Fruit fly (Drosophila melanogaster) whole organism, embryonic: ENCODE measurements around the gene Alp13.

Experiments
- ATbp ChIP-seq: fragments of 200-800 bp; sonication (Bioruptor generic); optimal IDR thresholded peaks from 2 replicates; lab custom pipeline; 2017; ENCODE audit warnings: missing biosample characterization, mild to moderate bottlenecking, missing genetic modification characterization, missing genetic modification reagents
- Bgb ChIP-seq: fragments of 200-800 bp; sonication (Bioruptor generic); IDR thresholded peaks from 2 replicates; pipeline ENCODE4 v1.3.6; 2022; ENCODE audit warnings: missing biosample characterization, missing genetic modification characterization; ENCODE audit not compliant: partially characterized antibody
- C15 ChIP-seq: fragments of 200-800 bp; sonication (Bioruptor generic); IDR thresholded peaks from 3 replicates; pipeline ENCODE4 v1.3.6; 2022; ENCODE audit warnings: missing biosample characterization, missing genetic modification characterization
- CG10565 ChIP-seq: fragments of 200-800 bp; sonication (Bioruptor generic); optimal IDR thresholded peaks from 3 replicates; lab custom pipeline; 2016; ENCODE audit warnings: missing biosample characterization, mild to moderate bottlenecking, missing genetic modification characterization
- CG10654 ChIP-seq: fragments of 200-800 bp; sonication (Bioruptor generic); optimal IDR thresholded peaks from 2 replicates; lab custom pipeline; 2016; ENCODE audit warnings: missing biosample characterization, missing genetic modification characterization
- CG11085 ChIP-seq: fragments of 200-800 bp; sonication (Bioruptor generic); IDR thresholded peaks from 2 replicates; pipeline ENCODE4 v1.3.6; 2022; ENCODE audit warnings: missing biosample characterization, missing genetic modification characterization
- CG11696 ChIP-seq: fragments of 200-800 bp; sonication (Bioruptor generic); IDR thresholded peaks from 2 replicates; pipeline ENCODE4 v1.3.6; 2022; ENCODE audit warnings: missing biosample characterization, missing genetic modification characterization
- CG12769 ChIP-seq: fragments of 200-800 bp; sonication (Bioruptor generic); optimal IDR thresholded peaks from 2 replicates; lab custom pipeline; 2019; ENCODE audit warnings: missing biosample characterization, mild to moderate bottlenecking, missing genetic modification characterization, moderate library complexity
- CG15073 ChIP-seq: fragments of 200-800 bp; sonication (Bioruptor generic); optimal IDR thresholded peaks from 2 replicates; lab custom pipeline; 2016; ENCODE audit warnings: missing biosample characterization, missing genetic modification characterization
- CG15601 ChIP-seq: fragments of 200-800 bp; sonication (Bioruptor generic); optimal IDR thresholded peaks from 3 replicates; lab custom pipeline; 2019; ENCODE audit warnings: missing biosample characterization, mild to moderate bottlenecking, missing genetic modification characterization, moderate library complexity
- CG17361 ChIP-seq: fragments of 200-800 bp; sonication (Bioruptor generic); IDR thresholded peaks from 3 replicates; pipeline ENCODE4 v1.3.6; 2022; ENCODE audit warnings: missing biosample characterization, missing genetic modification characterization
- CG17385 ChIP-seq: fragments of 200-800 bp; sonication (Bioruptor generic); optimal IDR thresholded peaks from 3 replicates; lab custom pipeline; 2018; ENCODE audit warnings: missing biosample characterization, mild to moderate bottlenecking, missing genetic modification characterization
- CG17829 ChIP-seq: fragments of 200-800 bp; optimal IDR thresholded peaks from 2 replicates; lab custom pipeline; 2019; ENCODE audit warnings: missing biosample characterization, mild to moderate bottlenecking, missing genetic modification characterization, moderate library complexity
- CG18011 ChIP-seq: fragments of 200-800 bp; sonication (Bioruptor generic); optimal IDR thresholded peaks from 2 replicates; lab custom pipeline; 2017; ENCODE audit warnings: missing biosample characterization, missing genetic modification characterization, mild to moderate bottlenecking, moderate library complexity, missing genotype
- CG2712 ChIP-seq: fragments of 200-800 bp; optimal IDR thresholded peaks from 3 replicates; lab custom pipeline; 2019; ENCODE audit warnings: missing biosample characterization, mild to moderate bottlenecking, missing genetic modification characterization, moderate library complexity
- CG2875 ChIP-seq: fragments of 200-800 bp; sonication (Bioruptor generic); optimal IDR thresholded peaks from 2 replicates; lab custom pipeline; 2017; ENCODE audit warnings: missing biosample characterization, mild to moderate bottlenecking, missing genetic modification characterization, missing genetic modification reagents
- CG9727 ChIP-seq: fragments of 200-800 bp; sonication (Bioruptor generic); optimal IDR thresholded peaks from 3 replicates; lab custom pipeline; 2017; ENCODE audit warnings: missing biosample characterization, mild to moderate bottlenecking, missing genetic modification characterization
- CoRest ChIP-seq: fragments of 200-800 bp; sonication (Bioruptor generic); optimal IDR thresholded peaks from 3 replicates; lab custom pipeline; 2018; ENCODE audit warnings: missing biosample characterization, mild to moderate bottlenecking, missing genetic modification characterization, moderate library complexity
- Dfd ChIP-seq, 2 experiments: fragments of >200 bp; optimal IDR thresholded peaks; 2 replicates each; lab custom pipeline; 2017; ENCODE audit warnings: missing biosample characterization in 2 of 2, missing genetic modification characterization in 2 of 2
- Doc2 ChIP-seq: fragments of 200-800 bp; sonication (Bioruptor generic); IDR thresholded peaks from 2 replicates; pipeline ENCODE4 v1.3.6; 2022; ENCODE audit warnings: missing biosample characterization, missing genetic modification characterization
- Ets65A ChIP-seq: fragments of 200-800 bp; sonication (Bioruptor generic); peaks from one replicate; lab custom pipeline; 2016; ENCODE audit warnings: missing biosample characterization, missing genetic modification characterization
- HmgZ ChIP-seq: fragments of 200-800 bp; sonication (Bioruptor generic); optimal IDR thresholded peaks from 2 replicates; lab custom pipeline; 2018; ENCODE audit warnings: missing biosample characterization, mild to moderate bottlenecking, missing genetic modification characterization
- Hr51 ChIP-seq, 2 experiments: fragments of 200-800 bp; sonication (Bioruptor generic); optimal IDR thresholded peaks; 2 replicates in 1 of 2; 3 replicates in 1 of 2; lab custom pipeline; 2016 to 2018; ENCODE audit warnings: missing biosample characterization in 2 of 2, missing genetic modification characterization in 2 of 2, mild to moderate bottlenecking in 1 of 2, moderate library complexity in 1 of 2
- MBD-R2 ChIP-seq: fragments of 200-800 bp; sonication (Bioruptor generic); IDR thresholded peaks from 2 replicates; pipeline ENCODE4 v1.3.6; 2022; ENCODE audit warnings: missing biosample characterization, missing genetic modification characterization
- Med ChIP-seq: fragments of 200-800 bp; sonication (Bioruptor generic); peaks from one replicate; lab custom pipeline; 2016; ENCODE audit warnings: missing biosample characterization, missing genetic modification characterization, mild to moderate bottlenecking, inconsistent platforms, moderate library complexity
- Optix ChIP-seq: fragments of 200-800 bp; sonication (Bioruptor generic); IDR thresholded peaks from 3 replicates; pipeline ENCODE4 v1.3.6; 2022; ENCODE audit warnings: missing biosample characterization, missing genetic modification characterization
- Pdp1 ChIP-seq, 2 experiments: fragments of 200-800 bp; sonication (Bioruptor generic); optimal IDR thresholded peaks; 3 replicates each; lab custom pipeline; 2016; ENCODE audit warnings: missing biosample characterization in 2 of 2, missing genetic modification characterization in 2 of 2, mild to moderate bottlenecking in 1 of 2, moderate library complexity in 1 of 2
- Rx ChIP-seq: fragments of 200-800 bp; sonication (Bioruptor generic); IDR thresholded peaks from 2 replicates; pipeline ENCODE4 v1.3.6; 2022; ENCODE audit warnings: missing biosample characterization, missing genetic modification characterization
- Scr ChIP-seq: fragments of 200-800 bp; sonication (Bioruptor generic); IDR thresholded peaks from 2 replicates; pipeline ENCODE4 v1.3.6; 2022; ENCODE audit warnings: missing biosample characterization, missing genetic modification characterization; ENCODE audit not compliant: partially characterized antibody
- Sox102F ChIP-seq: fragments of 200-800 bp; sonication (Bioruptor generic); optimal IDR thresholded peaks from 2 replicates; lab custom pipeline; 2018; ENCODE audit warnings: missing biosample characterization, mild to moderate bottlenecking, missing genetic modification characterization, moderate library complexity
- Taf1 ChIP-seq: fragments of 200-800 bp; sonication (Bioruptor generic); IDR thresholded peaks from 2 replicates; pipeline ENCODE4 v1.3.6; 2022; ENCODE audit warnings: missing biosample characterization, missing genetic modification characterization
- Trl ChIP-seq, 3 experiments: fragments of >200 bp in 2 of 3; fragments of 200-800 bp in 1 of 3; sonication (Bioruptor generic) in 1 of 3; optimal IDR thresholded peaks; 2 replicates in 1 of 3; 3 replicates in 2 of 3; lab custom pipeline; 2016 to 2017; ENCODE audit warnings: missing biosample characterization in 1 of 3, missing genetic modification characterization in 1 of 3
- ap ChIP-seq: fragments of 200-800 bp; sonication (Bioruptor generic); IDR thresholded peaks from 2 replicates; pipeline ENCODE4 v1.3.6; 2022; ENCODE audit warnings: missing biosample characterization, missing genetic modification characterization
- az2 ChIP-seq: fragments of 200-800 bp; sonication (Bioruptor generic); optimal IDR thresholded peaks from 3 replicates; lab custom pipeline; 2016; ENCODE audit warnings: missing biosample characterization, missing genetic modification characterization
- dmrt99B ChIP-seq: fragments of 200-800 bp; sonication (Bioruptor generic); optimal IDR thresholded peaks from 2 replicates; lab custom pipeline; 2018; ENCODE audit warnings: missing biosample characterization, mild to moderate bottlenecking, missing genetic modification characterization, moderate library complexity
- dysf ChIP-seq: fragments of 200-800 bp; sonication (Bioruptor generic); IDR thresholded peaks from 3 replicates; pipeline ENCODE4 v1.3.6; 2022; ENCODE audit warnings: missing biosample characterization, missing genetic modification characterization
- eve ChIP-seq, 2 experiments: fragments of >200 bp; optimal IDR thresholded peaks; 2 replicates each; lab custom pipeline; 2017; ENCODE audit warnings: missing biosample characterization in 2 of 2, missing genetic modification characterization in 2 of 2
- fd3F ChIP-seq: fragments of 200-800 bp; sonication (Bioruptor generic); optimal IDR thresholded peaks from 2 replicates; lab custom pipeline; 2018; ENCODE audit warnings: missing biosample characterization, mild to moderate bottlenecking, missing genetic modification characterization, moderate library complexity
- gem ChIP-seq: fragments of 200-800 bp; sonication (Bioruptor generic); optimal IDR thresholded peaks from 2 replicates; lab custom pipeline; 2019; ENCODE audit warnings: missing biosample characterization, mild to moderate bottlenecking, missing genetic modification characterization, moderate library complexity
- grau ChIP-seq: fragments of 200-800 bp; optimal IDR thresholded peaks from 3 replicates; lab custom pipeline; 2019; ENCODE audit warnings: missing biosample characterization, mild to moderate bottlenecking, missing genetic modification characterization, moderate library complexity
- grn ChIP-seq: fragments of 200-800 bp; sonication (Bioruptor generic); optimal IDR thresholded peaks from 3 replicates; lab custom pipeline; 2017; ENCODE audit warnings: missing biosample characterization, missing genetic modification characterization
- lab ChIP-seq: fragments of 200-800 bp; sonication (Bioruptor generic); optimal IDR thresholded peaks from 3 replicates; lab custom pipeline; 2017; ENCODE audit warnings: missing biosample characterization, missing genetic modification characterization, mild to moderate bottlenecking, moderate library complexity, missing genetic modification reagents
- phol ChIP-seq: fragments of 200-800 bp; sonication (Bioruptor generic); optimal IDR thresholded peaks from 3 replicates; lab custom pipeline; 2018; ENCODE audit warnings: missing biosample characterization, mild to moderate bottlenecking, missing genetic modification characterization, moderate library complexity
- prd ChIP-seq, 3 experiments: fragments of >200 bp in 2 of 3; fragments of 200-800 bp in 1 of 3; sonication (Bioruptor generic) in 1 of 3; optimal IDR thresholded peaks in 2 of 3; IDR thresholded peaks in 1 of 3; 2 replicates in 2 of 3; 3 replicates in 1 of 3; pipeline versions ENCODE4 v1.3.6 to Lab custom; 2017 to 2022; ENCODE audit warnings: missing biosample characterization in 1 of 3, missing genetic modification characterization in 1 of 3
- scrt ChIP-seq: fragments of 200-800 bp; sonication (Bioruptor generic); optimal IDR thresholded peaks from 2 replicates; lab custom pipeline; 2018; ENCODE audit warnings: missing biosample characterization, mild to moderate bottlenecking, missing genetic modification characterization, moderate library complexity
- tap ChIP-seq: fragments of 200-800 bp; optimal IDR thresholded peaks from 3 replicates; lab custom pipeline; 2019; ENCODE audit warnings: missing biosample characterization, mild to moderate bottlenecking, missing genetic modification characterization, moderate library complexity
- unpg ChIP-seq: fragments of 200-800 bp; sonication (Bioruptor generic); optimal IDR thresholded peaks from 3 replicates; lab custom pipeline; 2018; ENCODE audit warnings: missing biosample characterization, mild to moderate bottlenecking, missing genetic modification characterization, moderate library complexity

Gene Alp13

dm6 chr3R:10032951-10033720 is 42.0 kb downstream of the Alp13 start (continued):
- TF ChIP-seq grn (GFP tag; lab: Kevin White, UChicago) (no peak), MBD-R2 (no peak), grau (tag; lab: Kevin White, UChicago) (peak; percentile 19), Med (GFP tag; lab: Kevin White, UChicago) (peak; percentile 49), CG17829 (tag; lab: Kevin White, UChicago) (peak; percentile 18), Optix (GFP tag; lab: Robert Waterston, UW) (no peak), HmgZ (no peak), CG17385 (peak; percentile 13), C15 (GFP tag; lab: Robert Waterston, UW) (no peak), CG11696 (GFP tag; lab: Robert Waterston, UW) (no peak), az2 (GFP tag; lab: Kevin White, UChicago) (no peak), Dfd (GFP tag; optimal IDR thresholded peaks at IDR 0.05; lab: Kevin White, UChicago) (no peak), lab (GFP tag; lab: Kevin White, UChicago) (peak; percentile 30), Hr51 (GFP tag; optimal IDR thresholded peaks at IDR 0.05; lab: Kevin White, UChicago) (peak in 1 of 2 experiments; percentile 47), dmrt99B (tag; lab: Kevin White, UChicago) (peak; percentile 20), Pdp1 (GFP tag; optimal IDR thresholded peaks at IDR 0.05; lab: Kevin White, UChicago) (peak in 1 of 2 experiments; percentile 87), eve (GFP tag; optimal IDR thresholded peaks at IDR 0.05; lab: Kevin White, UChicago) (peak in 1 of 2 experiments; percentile 69), CG15073 (GFP tag; lab: Kevin White, UChicago) (no peak), CG18011 (GFP tag; lab: Kevin White, UChicago) (no peak), ATbp (GFP tag; lab: Kevin White, UChicago) (no peak), CG17361 (GFP tag; lab: Robert Waterston, UW) (0 out of 3 replicates have a peak, but pooled peaks have one; percentile 37), tap (tag; lab: Kevin White, UChicago) (peak; percentile 8), CG15601 (tag; lab: Kevin White, UChicago) (peak; percentile 1), Taf1 (GFP tag; lab: Robert Waterston, UW) (no peak), CG10654 (GFP tag; lab: Kevin White, UChicago) (no peak), Rx (GFP tag; lab: Robert Waterston, UW) (no peak), prd (optimal IDR thresholded peaks at IDR 0.05; lab: Kevin White, UChicago) (no peak), prd (GFP tag; IDR thresholded peaks at IDR 0.05; lab: Robert Waterston, UW) (peak; percentile 25; the same call in 1 of the 3 replicates), Doc2 (GFP tag; lab: Robert Waterston, UW) (no peak), CG9727 (GFP tag; lab: Kevin White, UChicago) (no peak), gem (peak; percentile 35), ap (no peak), Sox102F (peak; percentile 54), unpg (peak; percentile 30), Trl (optimal IDR thresholded peaks at IDR 0.05; lab: Kevin White, UChicago) (no peak), Trl (GFP tag; optimal IDR thresholded peaks at IDR 0.05; lab: Kevin White, UChicago) (no peak), Bgb (GFP tag; lab: Robert Waterston, UW) (no peak), Ets65A (peak; percentile 80), CG10565 (GFP tag; lab: Kevin White, UChicago) (no peak), CoRest (tag; lab: Kevin White, UChicago) (peak; percentile 23), CG11085 (GFP tag; lab: Robert Waterston, UW) (no peak), Scr (GFP tag; lab: Robert Waterston, UW) (no peak), CG12769 (tag; lab: Kevin White, UChicago) (peak; percentile 31), CG2712 (tag; lab: Kevin White, UChicago) (peak; percentile 22), fd3F (no peak), scrt (GFP tag; lab: Kevin White, UChicago) (peak; percentile 53), dysf (peak; percentile 44; the same call in 1 of the 3 replicates), CG2875 (GFP tag; lab: Kevin White, UChicago) (peak; percentile 11), phol (peak; percentile 24)
